Fruit fly (Drosophila melanogaster) whole organism, wandering third instar larva: Measurements from ENCODE around the gene CG17754.

ENCODE experiments used
- GATAd ChIP-seq: sonication (Bioruptor generic); optimal IDR thresholded peaks from 2 replicates; lab custom pipeline; 2016; ENCODE audit warnings: missing biosample characterization, missing genetic modification characterization
- Hr83 ChIP-seq: fragments of 200-300 bp; sonication (Bioruptor generic); optimal IDR thresholded peaks from 2 replicates; lab custom pipeline; 2016; ENCODE audit warnings: missing biosample characterization, mild to moderate bottlenecking, missing genetic modification characterization, moderate library complexity; ENCODE audit not compliant: poor library complexity, severe bottlenecking
- Myc ChIP-seq: fragments of >200 bp; optimal IDR thresholded peaks from 2 replicates; lab custom pipeline; 2017
- Rel ChIP-seq, 2 experiments: fragments of 200-800 bp; sonication (Bioruptor generic) in 1 of 2; optimal IDR thresholded peaks; 2 replicates in 1 of 2; 3 replicates in 1 of 2; lab custom pipeline; 2016 to 2019; ENCODE audit warnings: mild to moderate bottlenecking in 2 of 2, missing biosample characterization in 2 of 2, missing genetic modification characterization in 2 of 2, moderate library complexity in 1 of 2
- Sp1 ChIP-seq: fragments of 200-800 bp; sonication (Bioruptor generic); optimal IDR thresholded peaks from 3 replicates; lab custom pipeline; 2019; ENCODE audit warnings: missing biosample characterization, mild to moderate bottlenecking, missing genetic modification characterization, moderate library complexity
- Vsx2 ChIP-seq: fragments of 200-300, 225-300 bp; sonication (Bioruptor generic); optimal IDR thresholded peaks from 2 replicates; lab custom pipeline; 2018; ENCODE audit warnings: missing biosample characterization, missing genetic modification characterization; ENCODE audit not compliant: partially characterized antibody
- dsf ChIP-seq: sonication (Bioruptor generic); optimal IDR thresholded peaks from 2 replicates; lab custom pipeline; 2016; ENCODE audit warnings: missing biosample characterization, missing genetic modification characterization, borderline replicate concordance
- fru ChIP-seq: fragments of 200-800 bp; sonication (Bioruptor generic); optimal IDR thresholded peaks from 3 replicates; lab custom pipeline; 2016; ENCODE audit warnings: missing biosample characterization, mild to moderate bottlenecking, missing genetic modification characterization
- sage ChIP-seq: fragments of 200-800 bp; sonication (Bioruptor generic); optimal IDR thresholded peaks from 2 replicates; lab custom pipeline; 2016; ENCODE audit warnings: missing biosample characterization, mild to moderate bottlenecking, missing genetic modification characterization

Gene CG17754

dm6 chrX:9297661-9298433, 47.6 kb downstream of the CG17754 start (continued):
- TF ChIP-seq Myc (lab: Kevin White, UChicago) (no peak), sage (GFP tag; lab: Kevin White, UChicago) (no peak), Hr83 (GFP tag; lab: Kevin White, UChicago) (no peak), Sp1 (GFP tag; lab: Kevin White, UChicago) (peak; percentile 12), fru (GFP tag; lab: Kevin White, UChicago) (peak; percentile 26), Rel (GFP tag; optimal IDR thresholded peaks at IDR 0.05; lab: Kevin White, UChicago) (no peak), Rel (tag; optimal IDR thresholded peaks at IDR 0.05; lab: Kevin White, UChicago) (peak; percentile 56), Vsx2 (GFP tag; lab: Kevin White, UChicago) (no peak), dsf (GFP tag; lab: Kevin White, UChicago) (no peak), GATAd (GFP tag; lab: Kevin White, UChicago) (no peak)
